Worm (Caenorhabditis elegans) whole organism, L4 larva: Measurements from ENCODE around the gene F31E3.12.
A peak's percentile ranks its signal among the peaks of the same experiment; 100 is the strongest.

Experiments used
- F37D6.2 ChIP-seq: sonication (generic microtip); optimal IDR thresholded peaks from 2 replicates; lab custom pipeline; 2016; ENCODE audit warnings: mild to moderate bottlenecking, missing genetic modification characterization, missing compliant biosample characterization
- Y105C5A.15 ChIP-seq: fragments of 200-800 bp; sonication (Bioruptor generic); IDR thresholded peaks from 2 replicates; pipeline ENCODE4 v1.3.6; 2022; ENCODE audit warnings: missing genetic modification characterization, missing compliant biosample characterization
- Y48G9A.11 ChIP-seq: fragments of 200-800 bp; sonication (Bioruptor generic); IDR thresholded peaks from 2 replicates; pipeline ENCODE4 v1.3.6; 2022; ENCODE audit warnings: missing genetic modification reagents, missing genetic modification characterization, missing compliant biosample characterization
- ZK337.2 ChIP-seq: fragments of 200-800 bp; sonication (Bioruptor generic); IDR thresholded peaks from 2 replicates; pipeline ENCODE4 v1.3.6; 2022; ENCODE audit warnings: missing genetic modification reagents, missing genetic modification characterization, missing compliant biosample characterization
- ZK546.5 ChIP-seq, 2 experiments: sonication (generic microtip); optimal IDR thresholded peaks; 2 replicates each; lab custom pipeline; 2017; ENCODE audit warnings: missing biosample characterization in 2 of 2, missing genetic modification characterization in 2 of 2
- attf-4 ChIP-seq: sonication (generic microtip); optimal IDR thresholded peaks from 3 replicates; lab custom pipeline; 2017; ENCODE audit warnings: missing biosample characterization, missing genetic modification characterization
- ceh-32 ChIP-seq: sonication (generic microtip); optimal IDR thresholded peaks from 2 replicates; lab custom pipeline; 2016; ENCODE audit warnings: mild to moderate bottlenecking, missing genetic modification characterization, missing compliant biosample characterization; ENCODE audit not compliant: poor library complexity
- cey-2 ChIP-seq: sonication (generic microtip); optimal IDR thresholded peaks from 3 replicates; lab custom pipeline; 2017; ENCODE audit warnings: missing genetic modification characterization, mild to moderate bottlenecking, missing compliant biosample characterization, antibody characterized with exemption, borderline replicate concordance; ENCODE audit not compliant: insufficient read depth
- daf-12 ChIP-seq: fragments of 150-350 bp; optimal IDR thresholded peaks from 2 replicates; lab custom pipeline; 2014; ENCODE audit warnings: missing biosample characterization, missing genetic modification reagents, missing genetic modification characterization
- daf-8 ChIP-seq: fragments of 200-800 bp; sonication (Bioruptor generic); IDR thresholded peaks from 2 replicates; pipeline ENCODE4 v1.3.6; 2022; ENCODE audit warnings: missing genetic modification characterization, missing compliant biosample characterization
- dmd-6 ChIP-seq: fragments of 200-800 bp; sonication (Bioruptor generic); IDR thresholded peaks from 2 replicates; pipeline ENCODE4 v1.3.6; 2022; ENCODE audit warnings: missing genetic modification reagents, missing genetic modification characterization, missing compliant biosample characterization
- duxl-1 ChIP-seq: sonication (generic microtip); optimal IDR thresholded peaks from 2 replicates; lab custom pipeline; 2016; ENCODE audit warnings: mild to moderate bottlenecking, missing genetic modification characterization, moderate library complexity, missing compliant biosample characterization; ENCODE audit not compliant: poor library complexity
- dve-1 ChIP-seq: sonication (generic microtip); optimal IDR thresholded peaks from 2 replicates; lab custom pipeline; 2017; ENCODE audit warnings: antibody characterized with exemption, mild to moderate bottlenecking, missing genetic modification characterization, missing compliant biosample characterization; ENCODE audit not compliant: insufficient read depth
- egl-27 ChIP-seq: sonication (generic microtip); optimal IDR thresholded peaks from 3 replicates; lab custom pipeline; 2017; ENCODE audit warnings: missing biosample characterization, missing genetic modification reagents, missing genetic modification characterization
- egl-43 ChIP-seq: fragments of 200-800 bp; sonication (Bioruptor generic); IDR thresholded peaks from 2 replicates; pipeline ENCODE4 v1.3.6; 2022; ENCODE audit warnings: missing genetic modification reagents, missing genetic modification characterization, missing compliant biosample characterization
- hif-1 ChIP-seq, 2 experiments: sonication (generic microtip); optimal IDR thresholded peaks; 2 replicates each; lab custom pipeline; 2016 to 2017; ENCODE audit warnings: missing compliant biosample characterization in 2 of 2, missing genetic modification characterization in 2 of 2, missing genetic modification reagents in 2 of 2, missing genotype in 2 of 2, mild to moderate bottlenecking in 1 of 2
- hmg-1.1 ChIP-seq: fragments of 200-800 bp; sonication (Bioruptor generic); IDR thresholded peaks from 2 replicates; pipeline ENCODE4 v1.3.6; 2022; ENCODE audit warnings: missing genetic modification reagents, missing genetic modification characterization, missing compliant biosample characterization
- lin-1 ChIP-seq: fragments of 200-800 bp; sonication (Bioruptor generic); IDR thresholded peaks from 2 replicates; pipeline ENCODE4 v1.3.6; 2022; ENCODE audit warnings: missing genetic modification reagents, missing genetic modification characterization, missing compliant biosample characterization
- lin-15B ChIP-seq: fragments of 150-350 bp; sonication (generic microtip); optimal IDR thresholded peaks from 3 replicates; lab custom pipeline; 2014; ENCODE audit warnings: missing biosample characterization, missing genetic modification characterization
- lin-29 ChIP-seq: fragments of 200-800 bp; sonication (Bioruptor generic); IDR thresholded peaks from 2 replicates; pipeline ENCODE4 v1.3.6; 2022; ENCODE audit warnings: missing genetic modification reagents, missing genetic modification characterization, missing compliant biosample characterization
- lir-3 ChIP-seq: sonication (generic microtip); optimal IDR thresholded peaks from 2 replicates; lab custom pipeline; 2016; ENCODE audit warnings: mild to moderate bottlenecking, missing genetic modification characterization, missing compliant biosample characterization
- lsy-2 ChIP-seq, 2 experiments: fragments of 150-350 bp in 1 of 2; sonication (generic microtip) in 1 of 2; optimal IDR thresholded peaks; 2 replicates each; lab custom pipeline; 2014 to 2017; ENCODE audit warnings: missing biosample characterization in 2 of 2, missing genetic modification characterization in 2 of 2
- mdt-29 ChIP-seq: fragments of 200-800 bp; sonication (Bioruptor generic); IDR thresholded peaks from 2 replicates; pipeline ENCODE4 v1.3.6; 2022; ENCODE audit warnings: missing genetic modification reagents, missing genetic modification characterization, missing compliant biosample characterization
- mes-2 ChIP-seq: sonication (generic microtip); optimal IDR thresholded peaks from 2 replicates; lab custom pipeline; 2016; ENCODE audit warnings: missing genotype, mild to moderate bottlenecking, missing genetic modification characterization, missing compliant biosample characterization; ENCODE audit not compliant: poor library complexity, severe bottlenecking
- nhr-10 ChIP-seq: fragments of 150-350 bp; optimal IDR thresholded peaks from 2 replicates; lab custom pipeline; 2014; ENCODE audit warnings: missing biosample characterization, missing genetic modification characterization
- nhr-102 ChIP-seq: sonication (generic microtip); optimal IDR thresholded peaks from 2 replicates; lab custom pipeline; 2016; ENCODE audit warnings: mild to moderate bottlenecking, missing genetic modification characterization, moderate library complexity, missing compliant biosample characterization
- nhr-28 ChIP-seq: fragments of 150-350 bp; optimal IDR thresholded peaks from 2 replicates; lab custom pipeline; 2014; ENCODE audit warnings: missing biosample characterization, missing genetic modification characterization
- nhr-41 ChIP-seq: fragments of 200-800 bp; sonication (Bioruptor generic); IDR thresholded peaks from 2 replicates; pipeline ENCODE4 v1.3.6; 2022; ENCODE audit warnings: missing genetic modification reagents, missing genetic modification characterization, missing compliant biosample characterization
- php-3 ChIP-seq: fragments of 200-800 bp; sonication (Bioruptor generic); IDR thresholded peaks from 2 replicates; pipeline ENCODE4 v1.3.6; 2022; ENCODE audit warnings: missing genetic modification reagents, missing genetic modification characterization, missing compliant biosample characterization
- pqm-1 ChIP-seq: sonication (generic microtip); optimal IDR thresholded peaks from 2 replicates; lab custom pipeline; 2017; ENCODE audit warnings: missing biosample characterization, missing genetic modification characterization
- rbr-2 ChIP-seq: sonication (generic microtip); optimal IDR thresholded peaks from 2 replicates; lab custom pipeline; 2016; ENCODE audit warnings: missing genotype, missing genetic modification characterization, missing compliant biosample characterization
- set-16 ChIP-seq: fragments of 200-800 bp; sonication (Bioruptor generic); IDR thresholded peaks from 2 replicates; pipeline ENCODE4 v1.3.6; 2022; ENCODE audit warnings: missing genetic modification reagents, missing genetic modification characterization, missing compliant biosample characterization
- snpc-1.2 ChIP-seq: fragments of 200-800 bp; sonication (Bioruptor generic); IDR thresholded peaks from 2 replicates; pipeline ENCODE4 v1.3.6; 2022; ENCODE audit warnings: missing genetic modification reagents, missing genetic modification characterization, missing compliant biosample characterization
- snpc-4 ChIP-seq: fragments of 150-350 bp; optimal IDR thresholded peaks from 2 replicates; lab custom pipeline; 2014; ENCODE audit warnings: missing biosample characterization, missing genetic modification characterization
- spr-3 ChIP-seq: fragments of 200-800 bp; sonication (Bioruptor generic); optimal IDR thresholded peaks from 2 replicates; lab custom pipeline; 2018; ENCODE audit warnings: mild to moderate bottlenecking, missing genetic modification characterization, missing compliant biosample characterization
- unc-39 ChIP-seq: sonication (generic microtip); optimal IDR thresholded peaks from 2 replicates; lab custom pipeline; 2017; ENCODE audit warnings: missing biosample characterization, missing genetic modification characterization
- unc-62 ChIP-seq, 3 experiments: fragments of 150-350 bp in 1 of 3; sonication (generic microtip); optimal IDR thresholded peaks in 2 of 3; peaks in 1 of 3; 1 replicate in 1 of 3; 2 replicates in 2 of 3; lab custom pipeline; 2014 to 2017; ENCODE audit warnings: missing biosample characterization in 3 of 3, missing genetic modification characterization in 3 of 3, missing genetic modification reagents in 3 of 3, missing genotype in 1 of 3
- zag-1 ChIP-seq: fragments of 150-350 bp; optimal IDR thresholded peaks from 2 replicates; lab custom pipeline; 2014; ENCODE audit warnings: missing biosample characterization, missing genetic modification characterization
- zfp-2 ChIP-seq: sonication (generic microtip); optimal IDR thresholded peaks from 2 replicates; lab custom pipeline; 2016; ENCODE audit warnings: mild to moderate bottlenecking, missing genetic modification characterization, missing compliant biosample characterization
- zfp-3 ChIP-seq: fragments of 200-800 bp; sonication (Bioruptor generic); conservative IDR thresholded peaks from 2 replicates; pipeline ENCODE4 v1.3.6; 2022; ENCODE audit warnings: missing genetic modification reagents, missing genetic modification characterization, missing compliant biosample characterization
- zip-11 ChIP-seq: fragments of 200-800 bp; sonication (Bioruptor generic); IDR thresholded peaks from 2 replicates; pipeline ENCODE4 v1.3.6; 2022; ENCODE audit warnings: missing genetic modification characterization, missing compliant biosample characterization
- ztf-7 ChIP-seq: fragments of 150-350 bp; optimal IDR thresholded peaks from 2 replicates; lab custom pipeline; 2014; ENCODE audit warnings: missing biosample characterization, missing genetic modification characterization

The F31E3.12 gene

DNA sequence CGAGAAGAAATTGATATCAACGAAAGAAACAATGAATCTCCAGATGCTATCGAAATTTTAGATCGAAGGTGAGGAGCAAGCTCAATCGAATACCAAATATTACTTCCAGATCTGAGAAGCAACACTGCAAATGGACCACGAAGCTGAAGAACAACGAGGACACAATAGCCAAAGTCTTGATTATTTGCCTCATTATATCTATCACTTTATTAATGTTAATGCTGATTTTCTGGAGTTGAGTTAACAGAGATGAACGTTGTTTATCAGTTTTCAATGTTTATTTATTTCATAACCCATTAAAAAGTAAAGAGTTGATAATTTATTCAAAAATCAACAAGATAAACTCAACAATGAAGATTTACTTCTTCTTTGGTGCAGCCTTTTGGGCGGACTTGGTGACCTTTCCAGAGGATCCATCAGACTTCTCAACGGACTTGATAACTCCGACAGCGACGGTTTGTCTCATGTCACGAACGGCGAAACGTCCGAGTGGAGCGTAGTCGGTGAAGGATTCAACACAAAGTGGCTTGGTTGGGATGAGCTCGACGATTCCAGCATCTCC lies 672 bp downstream of the F31E3.12 start (continued):
- TF ChIP-seq lin-1 (GFP tag; lab: Robert Waterston, UW): peak; percentile 27; the same call in 1 of the 2 replicates

DNA sequence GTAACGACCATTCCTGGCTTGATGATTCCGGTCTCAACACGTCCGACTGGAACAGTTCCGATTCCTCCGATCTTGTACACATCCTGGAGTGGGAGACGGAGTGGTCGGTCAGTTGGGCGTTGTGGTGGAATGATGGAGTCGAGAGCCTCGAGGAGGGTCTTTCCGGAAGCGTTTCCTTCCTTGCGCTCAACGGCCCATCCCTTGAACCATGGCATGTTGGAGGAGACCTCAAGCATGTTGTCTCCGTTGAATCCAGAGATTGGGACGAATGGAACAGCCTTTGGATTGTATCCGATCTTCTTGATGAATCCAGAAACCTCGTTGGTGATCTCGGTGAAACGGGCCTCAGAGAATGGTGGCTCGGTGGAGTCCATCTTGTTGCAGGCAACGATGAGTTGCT lies 1.6 kb downstream of the F31E3.12 start:
- TF ChIP-seq set-16 (GFP tag; lab: Robert Waterston, UW) (peak; percentile 51), ZK546.5 (tag; optimal IDR thresholded peaks at IDR 0.05; lab: Kevin White, UChicago) (no peak), daf-8 (no peak), snpc-1.2 (peak; percentile 58), nhr-10 (tag; lab: Kevin White, UChicago) (no peak), lin-1 (GFP tag; lab: Robert Waterston, UW) (no peak), egl-43 (GFP tag; lab: Robert Waterston, UW) (no peak), ceh-32 (tag; lab: Kevin White, UChicago) (no peak), lin-29 (GFP tag; lab: Robert Waterston, UW) (no peak), dmd-6 (GFP tag; lab: Robert Waterston, UW) (no peak), duxl-1 (tag; lab: Kevin White, UChicago) (no peak), zip-11 (GFP tag; lab: Robert Waterston, UW) (no peak), zag-1 (no peak)

ce11 chrIII:6971662-6972284 lies 2.6 kb downstream of the F31E3.12 start, which contains the start of the genes eef-1A.1 and rfc-4:
Gene eef-1A.1 (minus strand): TSS chrIII:6971712.
Gene rfc-4 (plus strand): TSS chrIII:6972253.
- TF ChIP-seq ceh-32 (tag; lab: Kevin White, UChicago) (no peak), lin-29 (GFP tag; lab: Robert Waterston, UW) (peak; percentile 65; the same call in 1 of the 2 replicates), zfp-3 (GFP tag; lab: Robert Waterston, UW) (peak; percentile 81), ZK546.5 (tag; optimal IDR thresholded peaks at IDR 0.05; lab: Kevin White, UChicago) (peak; percentile 79 to 99), ztf-7 (tag; lab: Kevin White, UChicago) (peak; percentile 88), unc-62 (GFP tag; optimal IDR thresholded peaks at IDR 0.05 in 1 of 2; lab: Kevin White, UChicago) (peak in 1 of 2 experiments; percentile 99), unc-62 (tag; optimal IDR thresholded peaks at IDR 0.05; lab: Kevin White, UChicago) (no peak), hif-1 (tag; optimal IDR thresholded peaks at IDR 0.05; lab: Kevin White, UChicago) (peak; percentile 68 to 93), rbr-2 (tag; lab: Kevin White, UChicago) (peak; percentile 94), Y48G9A.11 (GFP tag; lab: Robert Waterston, UW) (peak; percentile 77), daf-12 (tag; lab: Kevin White, UChicago) (no peak), egl-27 (tag; lab: Kevin White, UChicago) (no peak), attf-4 (no peak), zag-1 (no peak), hmg-1.1 (GFP tag; lab: Robert Waterston, UW) (peak; percentile 92), zfp-2 (tag; lab: Kevin White, UChicago) (peak; percentile 96), Y105C5A.15 (GFP tag; lab: Robert Waterston, UW) (no peak), nhr-102 (tag; lab: Kevin White, UChicago) (peak; percentile 89), unc-39 (no peak), zip-11 (GFP tag; lab: Robert Waterston, UW) (no peak), snpc-4 (tag; lab: Kevin White, UChicago) (no peak), lir-3 (tag; lab: Kevin White, UChicago) (no peak), nhr-28 (tag; lab: Kevin White, UChicago) (peak; percentile 94), php-3 (peak; percentile 54; the same call in 1 of the 2 replicates), dmd-6 (GFP tag; lab: Robert Waterston, UW) (peak; percentile 90), cey-2 (tag; lab: Kevin White, UChicago) (no peak), lin-15B (tag; lab: Kevin White, UChicago) (peak; percentile 42), daf-8 (no peak), lin-1 (GFP tag; lab: Robert Waterston, UW) (peak; percentile 75), mes-2 (tag; lab: Kevin White, UChicago) (peak; percentile 97), nhr-41 (GFP tag; lab: Robert Waterston, UW) (no peak), dve-1 (peak; percentile 99), lsy-2 (tag; optimal IDR thresholded peaks at IDR 0.05; lab: Kevin White, UChicago) (peak; percentile 98 to 100), mdt-29 (GFP tag; lab: Robert Waterston, UW) (peak; percentile 24; the same call in 1 of the 2 replicates), spr-3 (GFP tag; lab: Kevin White, UChicago) (peak; percentile 55), set-16 (GFP tag; lab: Robert Waterston, UW) (no peak), ZK337.2 (GFP tag; lab: Robert Waterston, UW) (no peak), F37D6.2 (peak; percentile 80), pqm-1 (tag; lab: Kevin White, UChicago) (peak; percentile 41)
